Worm (Caenorhabditis elegans): ENCODE data around the gene srd-15.

DNA sequence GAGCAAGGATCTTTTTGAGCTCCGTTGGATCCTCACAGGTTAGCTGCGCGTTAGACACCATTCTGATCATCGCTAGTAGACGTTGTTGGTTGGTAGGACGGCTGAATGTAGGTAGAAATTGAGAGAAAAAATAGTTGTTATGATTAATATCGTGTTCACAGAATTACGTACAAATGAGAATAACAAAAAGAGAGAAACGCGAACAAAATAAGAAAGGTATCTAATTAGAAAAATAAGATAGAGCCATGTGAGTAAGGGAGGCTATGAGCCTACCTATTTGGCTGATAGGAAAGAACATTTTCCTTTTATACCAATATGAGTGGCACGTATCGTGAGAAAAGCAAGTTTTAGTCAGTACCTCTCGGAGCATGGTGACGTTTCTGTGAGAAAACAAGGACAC is 22.4 kb downstream of the srd-15 start, which contains the start of gene C04E6.8:
- TF ChIP-seq W03F9.2 (tag; optimal IDR thresholded peaks at IDR 0.05) (no peak), dao-5 (tag; optimal IDR thresholded peaks at IDR 0.05) (no peak)

Measured in whole organism, L4/young adult.